Fruit fly (Drosophila melanogaster) whole organism, prepupa: Measurements from ENCODE around the gene CG4017.

ENCODE experiments used
- Blimp-1 ChIP-seq: fragments of 200-800 bp; sonication (Bioruptor generic); optimal IDR thresholded peaks from 3 replicates; lab custom pipeline; 2017; ENCODE audit warnings: missing biosample characterization, missing genetic modification characterization, mild to moderate bottlenecking, moderate library complexity, missing genetic modification reagents
- CG10631 ChIP-seq: fragments of 200-800 bp; sonication (Bioruptor generic); optimal IDR thresholded peaks from 2 replicates; lab custom pipeline; 2016; ENCODE audit warnings: missing biosample characterization, missing genetic modification characterization
- CG10669 ChIP-seq: fragments of 200-800 bp; sonication (Bioruptor generic); optimal IDR thresholded peaks from 3 replicates; lab custom pipeline; 2018; ENCODE audit warnings: missing biosample characterization, mild to moderate bottlenecking, missing genetic modification characterization, moderate library complexity
- CG11294 ChIP-seq: fragments of 200-800 bp; sonication (Bioruptor generic); IDR thresholded peaks from 2 replicates; pipeline ENCODE4 v1.3.6; 2022; ENCODE audit warnings: missing biosample characterization, missing genetic modification characterization
- CG11762 ChIP-seq: fragments of 200-800 bp; sonication (Bioruptor generic); optimal IDR thresholded peaks from 3 replicates; lab custom pipeline; 2016; ENCODE audit warnings: missing biosample characterization, missing genetic modification characterization; ENCODE audit not compliant: insufficient read depth
- CG11902 ChIP-seq: fragments of 200-800 bp; sonication (Bioruptor generic); optimal IDR thresholded peaks from 3 replicates; lab custom pipeline; 2016; ENCODE audit warnings: missing biosample characterization, missing genetic modification characterization
- CG1621 ChIP-seq: fragments of 200-800 bp; sonication (Bioruptor generic); optimal IDR thresholded peaks from 3 replicates; lab custom pipeline; 2018; ENCODE audit warnings: missing biosample characterization, mild to moderate bottlenecking, missing genetic modification characterization
- CG16779 ChIP-seq: fragments of 200-800 bp; sonication (Bioruptor generic); optimal IDR thresholded peaks from 3 replicates; lab custom pipeline; 2017; ENCODE audit warnings: missing biosample characterization, mild to moderate bottlenecking, missing genetic modification characterization
- CG3032 ChIP-seq: fragments of 200-800 bp; optimal IDR thresholded peaks from 2 replicates; lab custom pipeline; 2019; ENCODE audit warnings: missing biosample characterization, mild to moderate bottlenecking, missing genetic modification characterization, moderate library complexity
- CG32006 ChIP-seq: fragments of 200-800 bp; sonication (Bioruptor generic); optimal IDR thresholded peaks from 3 replicates; lab custom pipeline; 2017; ENCODE audit warnings: missing biosample characterization, mild to moderate bottlenecking, missing genetic modification characterization
- CG34406 ChIP-seq: fragments of 200-800 bp; sonication (Bioruptor generic); optimal IDR thresholded peaks from 3 replicates; lab custom pipeline; 2016; ENCODE audit warnings: missing biosample characterization, missing genetic modification characterization
- CG4318 ChIP-seq: fragments of 200-800 bp; sonication (Bioruptor generic); optimal IDR thresholded peaks from 3 replicates; lab custom pipeline; 2017; ENCODE audit warnings: missing biosample characterization, mild to moderate bottlenecking, missing genetic modification characterization
- CG6163 ChIP-seq: fragments of 200-800 bp; sonication (Bioruptor generic); IDR thresholded peaks from 3 replicates; pipeline ENCODE4 v1.3.6; 2022; ENCODE audit warnings: missing biosample characterization, missing genetic modification characterization
- CG6276 ChIP-seq: fragments of 200-800 bp; sonication (Bioruptor generic); optimal IDR thresholded peaks from 2 replicates; lab custom pipeline; 2017; ENCODE audit warnings: missing biosample characterization, mild to moderate bottlenecking, missing genetic modification characterization
- CG6808 ChIP-seq: fragments of 200-800 bp; sonication (Bioruptor generic); optimal IDR thresholded peaks from 3 replicates; lab custom pipeline; 2017; ENCODE audit warnings: missing biosample characterization, missing genetic modification characterization, mild to moderate bottlenecking, moderate library complexity, missing genetic modification reagents
- CG6854 ChIP-seq: fragments of 200-800 bp; sonication (Bioruptor generic); optimal IDR thresholded peaks from 2 replicates; lab custom pipeline; 2017; ENCODE audit warnings: missing biosample characterization, mild to moderate bottlenecking, missing genetic modification characterization
- CG8119 ChIP-seq: fragments of 200-800 bp; sonication (Bioruptor generic); IDR thresholded peaks from 3 replicates; pipeline ENCODE4 v1.3.6; 2022; ENCODE audit warnings: missing biosample characterization, missing genetic modification characterization
- CG9139 ChIP-seq: fragments of 200-800 bp; sonication (Bioruptor generic); optimal IDR thresholded peaks from 3 replicates; lab custom pipeline; 2017; ENCODE audit warnings: missing biosample characterization, mild to moderate bottlenecking, missing genetic modification characterization
- Eip75B ChIP-seq: fragments of 200-800 bp; sonication (Bioruptor generic); optimal IDR thresholded peaks from 3 replicates; lab custom pipeline; 2016; ENCODE audit warnings: missing biosample characterization, missing genetic modification characterization
- Eip78C ChIP-seq: fragments of 200-800 bp; sonication (Bioruptor generic); peaks from one replicate; lab custom pipeline; 2016; ENCODE audit warnings: missing biosample characterization, missing genetic modification characterization
- Ets21C ChIP-seq: fragments of 200-800 bp; sonication (Bioruptor generic); optimal IDR thresholded peaks from 3 replicates; lab custom pipeline; 2016; ENCODE audit warnings: missing biosample characterization, missing genetic modification characterization
- Ets96B ChIP-seq: fragments of 200-800 bp; optimal IDR thresholded peaks from 2 replicates; lab custom pipeline; 2019; ENCODE audit warnings: missing biosample characterization, mild to moderate bottlenecking, missing genetic modification characterization, moderate library complexity
- Gug ChIP-seq: fragments of 200-800 bp; sonication (Bioruptor generic); IDR thresholded peaks from 2 replicates; pipeline ENCODE4 v1.3.6; 2022; ENCODE audit warnings: missing biosample characterization, missing genetic modification characterization
- Hr38 ChIP-seq: sonication (Bioruptor generic); optimal IDR thresholded peaks from 2 replicates; lab custom pipeline; 2016; ENCODE audit warnings: missing biosample characterization, missing genetic modification characterization
- Hr39 ChIP-seq: fragments of 200-800 bp; sonication (Bioruptor generic); optimal IDR thresholded peaks from 2 replicates; lab custom pipeline; 2016; ENCODE audit warnings: missing biosample characterization, missing genetic modification characterization
- Met ChIP-seq: fragments of 200-800 bp; sonication (Bioruptor generic); optimal IDR thresholded peaks from 3 replicates; lab custom pipeline; 2016; ENCODE audit warnings: missing biosample characterization, missing genetic modification characterization
- OdsH ChIP-seq: fragments of 200-800 bp; sonication (Bioruptor generic); optimal IDR thresholded peaks from 3 replicates; lab custom pipeline; 2016; ENCODE audit warnings: missing biosample characterization, missing genetic modification characterization
- Smox ChIP-seq: fragments of 200-800 bp; sonication (Bioruptor generic); optimal IDR thresholded peaks from 3 replicates; lab custom pipeline; 2016; ENCODE audit warnings: missing biosample characterization, missing genetic modification characterization
- Sox14 ChIP-seq: fragments of 200-800 bp; sonication (Bioruptor generic); optimal IDR thresholded peaks from 3 replicates; lab custom pipeline; 2016; ENCODE audit warnings: missing biosample characterization, missing genetic modification characterization
- acj6 ChIP-seq: fragments of 200-800 bp; sonication (Bioruptor generic); optimal IDR thresholded peaks from 3 replicates; lab custom pipeline; 2016; ENCODE audit warnings: missing biosample characterization, missing genetic modification characterization
- cyc ChIP-seq: fragments of 200-800 bp; sonication (Bioruptor generic); optimal IDR thresholded peaks from 3 replicates; lab custom pipeline; 2016; ENCODE audit warnings: missing biosample characterization, missing genetic modification characterization
- dac ChIP-seq: fragments of 200-800 bp; sonication (Bioruptor generic); optimal IDR thresholded peaks from 2 replicates; lab custom pipeline; 2017; ENCODE audit warnings: missing biosample characterization, mild to moderate bottlenecking, missing genetic modification characterization
- dsx ChIP-seq: fragments of 200-800 bp; optimal IDR thresholded peaks from 3 replicates; lab custom pipeline; 2019; ENCODE audit warnings: missing biosample characterization, mild to moderate bottlenecking, missing genetic modification characterization, moderate library complexity; ENCODE audit not compliant: poor library complexity, severe bottlenecking
- eg ChIP-seq: fragments of 200-800 bp; sonication (Bioruptor generic); IDR thresholded peaks from 3 replicates; pipeline ENCODE4 v1.3.6; 2022; ENCODE audit warnings: missing biosample characterization, missing genetic modification characterization
- esn ChIP-seq: fragments of 200-800 bp; sonication (Bioruptor generic); optimal IDR thresholded peaks from 2 replicates; lab custom pipeline; 2016; ENCODE audit warnings: missing biosample characterization, mild to moderate bottlenecking, missing genetic modification characterization, moderate library complexity
- fd85E ChIP-seq: fragments of 200-800 bp; sonication (Bioruptor generic); optimal IDR thresholded peaks from 3 replicates; lab custom pipeline; 2016; ENCODE audit warnings: missing biosample characterization, missing genetic modification characterization
- fkh ChIP-seq: fragments of 200-800 bp; sonication (Bioruptor generic); optimal IDR thresholded peaks from 3 replicates; lab custom pipeline; 2017; ENCODE audit warnings: missing biosample characterization, mild to moderate bottlenecking, missing genetic modification characterization, moderate library complexity
- salr ChIP-seq, 2 experiments: fragments of 200-800 bp; sonication (Bioruptor generic); optimal IDR thresholded peaks; 3 replicates each; lab custom pipeline; 2016 to 2018; ENCODE audit warnings: missing biosample characterization in 2 of 2, missing genetic modification characterization in 2 of 2, mild to moderate bottlenecking in 1 of 2
- spab ChIP-seq: fragments of 200-800 bp; sonication (Bioruptor generic); optimal IDR thresholded peaks from 2 replicates; lab custom pipeline; 2017; ENCODE audit warnings: missing biosample characterization, mild to moderate bottlenecking, missing genetic modification characterization, missing genetic modification reagents
- svp ChIP-seq: fragments of 200-800 bp; sonication (Bioruptor generic); peaks from one replicate; lab custom pipeline; 2016; ENCODE audit warnings: missing biosample characterization, missing genetic modification characterization
- topi ChIP-seq: fragments of 200-800 bp; sonication (Bioruptor generic); optimal IDR thresholded peaks from 3 replicates; lab custom pipeline; 2016; ENCODE audit warnings: missing biosample characterization, missing genetic modification characterization
- vri ChIP-seq: fragments of 200-800 bp; sonication (Bioruptor generic); optimal IDR thresholded peaks from 3 replicates; lab custom pipeline; 2016; ENCODE audit warnings: missing biosample characterization, mild to moderate bottlenecking, missing genetic modification characterization

CG4017 gene

DNA sequence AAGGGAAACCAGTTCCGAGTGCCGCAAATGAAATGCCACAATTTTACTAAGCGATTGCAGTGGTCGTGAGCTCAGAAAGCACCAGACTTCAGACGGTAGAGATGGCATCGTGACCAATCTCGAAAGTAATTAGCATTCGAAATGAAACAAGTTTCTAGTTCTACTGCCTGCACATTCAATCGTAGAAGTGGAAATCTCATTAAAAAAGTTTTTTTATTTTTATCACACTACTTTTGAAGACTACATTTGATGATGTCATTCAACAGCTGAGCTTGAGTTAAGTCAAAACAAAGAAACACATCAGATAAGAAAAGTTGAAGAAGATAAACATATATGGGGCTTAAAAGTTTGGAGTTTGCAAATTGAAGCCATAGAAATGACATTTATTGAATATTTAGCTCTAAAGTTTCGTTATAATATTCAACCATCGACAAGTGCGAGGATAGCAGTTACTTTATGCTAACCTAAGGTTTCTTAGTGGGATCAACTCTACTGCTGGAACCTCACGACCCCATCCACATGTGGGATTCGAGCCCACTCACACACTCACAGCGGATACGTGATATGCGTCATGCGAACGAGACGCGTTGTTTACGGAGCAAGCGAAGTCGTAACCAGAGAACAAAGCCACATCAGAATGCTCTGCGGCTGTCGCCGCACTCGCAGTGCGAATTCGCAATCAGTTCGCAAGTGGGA is 30.7 kb upstream of the CG4017 start, which contains the start of gene CG13117 (continued):
- TF ChIP-seq Ets96B (tag; lab: Kevin White, UChicago) (peak; percentile 25), CG6854 (GFP tag; lab: Kevin White, UChicago) (no peak), Ets21C (peak; percentile 37), CG3032 (tag; lab: Kevin White, UChicago) (peak; percentile 32), Met (peak; percentile 61), Eip78C (peak; percentile 89), CG16779 (tag; lab: Kevin White, UChicago) (no peak), CG6808 (GFP tag; lab: Kevin White, UChicago) (peak; percentile 50), CG9139 (GFP tag; lab: Kevin White, UChicago) (no peak), CG11294 (GFP tag; lab: Robert Waterston, UW) (no peak), CG8119 (GFP tag; lab: Robert Waterston, UW) (peak; percentile 31; the same call in 1 of the 3 replicates), CG32006 (GFP tag; lab: Kevin White, UChicago) (peak; percentile 68), spab (GFP tag; lab: Kevin White, UChicago) (peak; percentile 35), fd85E (no peak), acj6 (peak; percentile 42), Hr38 (GFP tag; lab: Kevin White, UChicago) (no peak), cyc (peak; percentile 55), dsx (GFP tag; lab: Kevin White, UChicago) (no peak), vri (GFP tag; lab: Kevin White, UChicago) (no peak), Gug (peak; percentile 22; the same call in 1 of the 2 replicates), CG34406 (GFP tag; lab: Kevin White, UChicago) (peak; percentile 48), Hr39 (GFP tag; lab: Kevin White, UChicago) (peak; percentile 48), svp (GFP tag; lab: Kevin White, UChicago) (peak; percentile 88), CG6276 (GFP tag; lab: Kevin White, UChicago) (peak; percentile 37), CG10631 (GFP tag; lab: Kevin White, UChicago) (peak; percentile 28), topi (GFP tag; lab: Kevin White, UChicago) (peak; percentile 59), Smox (GFP tag; lab: Kevin White, UChicago) (peak; percentile 37), Eip75B (peak; percentile 49), CG1621 (tag; lab: Kevin White, UChicago) (no peak), eg (GFP tag; lab: Robert Waterston, UW) (peak; percentile 54; the same call in 2 of the 3 replicates), Blimp-1 (GFP tag; lab: Kevin White, UChicago) (peak; percentile 12), Sox14 (GFP tag; lab: Kevin White, UChicago) (peak; percentile 29), dac (GFP tag; lab: Kevin White, UChicago) (no peak), OdsH (GFP tag; lab: Kevin White, UChicago) (peak; percentile 16)
- TF ChIP-seq, all 60 proteins: peak for 47

DNA sequence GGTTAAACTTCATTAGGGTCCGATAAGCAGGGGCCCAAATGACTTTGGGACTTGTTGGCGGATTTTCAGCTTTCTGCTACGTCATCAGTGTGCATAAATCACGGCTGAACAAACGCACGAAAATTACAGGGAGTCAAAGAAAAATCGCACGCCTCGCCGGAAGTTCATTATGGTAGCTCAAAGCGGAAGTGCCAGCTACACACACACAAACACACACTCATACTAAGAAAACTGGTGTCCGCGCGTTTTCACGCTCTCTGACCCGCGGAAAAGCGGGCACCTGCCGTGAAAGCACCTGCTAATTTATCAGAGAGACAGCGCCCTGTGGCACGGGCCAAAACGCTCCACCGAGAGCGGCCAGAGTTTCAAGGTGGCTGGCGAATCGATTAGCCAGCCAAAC is 29.5 kb upstream of the CG4017 start:
- no peak for TF ChIP-seq CG10669 (GFP tag; lab: Kevin White, UChicago)
- TF ChIP-seq dac (GFP tag; lab: Kevin White, UChicago), result no peak
- TF ChIP-seq spab (GFP tag; lab: Kevin White, UChicago), result no peak
- TF ChIP-seq Smox (GFP tag; lab: Kevin White, UChicago), result no peak
- no peak for TF ChIP-seq fkh
- TF ChIP-seq CG11902 (GFP tag; lab: Kevin White, UChicago), result no peak
- no peak for TF ChIP-seq esn (GFP tag; lab: Kevin White, UChicago)
- no peak for TF ChIP-seq svp (GFP tag; lab: Kevin White, UChicago)
- TF ChIP-seq fd85E, result no peak
- no peak for TF ChIP-seq CG6163 (GFP tag; lab: Robert Waterston, UW)
- TF ChIP-seq Ets96B (tag; lab: Kevin White, UChicago), result no peak
- no peak for TF ChIP-seq CG11762
- TF ChIP-seq CG3032 (tag; lab: Kevin White, UChicago), result no peak
- no peak for TF ChIP-seq CG4318
- no peak for TF ChIP-seq salr (GFP tag; optimal IDR thresholded peaks at IDR 0.05; lab: Kevin White, UChicago)
- no peak for TF ChIP-seq vri (GFP tag; lab: Kevin White, UChicago)
- TF ChIP-seq, all 60 proteins: peak for 0
